Fruit fly (Drosophila melanogaster) whole organism, prepupa: ENCODE data around the gene Slc25A46b.
A peak's percentile ranks its signal among the peaks of the same experiment; 100 is the strongest.

Experiments used
- CG10669 ChIP-seq: fragments of 200-800 bp; sonication (Bioruptor generic); optimal IDR thresholded peaks from 3 replicates; lab custom pipeline; 2018; ENCODE audit warnings: missing biosample characterization, mild to moderate bottlenecking, missing genetic modification characterization, moderate library complexity
- CG11294 ChIP-seq: fragments of 200-800 bp; sonication (Bioruptor generic); IDR thresholded peaks from 2 replicates; pipeline ENCODE4 v1.3.6; 2022; ENCODE audit warnings: missing biosample characterization, missing genetic modification characterization
- CG11902 ChIP-seq: fragments of 200-800 bp; sonication (Bioruptor generic); optimal IDR thresholded peaks from 3 replicates; lab custom pipeline; 2016; ENCODE audit warnings: missing biosample characterization, missing genetic modification characterization
- CG1621 ChIP-seq: fragments of 200-800 bp; sonication (Bioruptor generic); optimal IDR thresholded peaks from 3 replicates; lab custom pipeline; 2018; ENCODE audit warnings: missing biosample characterization, mild to moderate bottlenecking, missing genetic modification characterization
- CG16779 ChIP-seq: fragments of 200-800 bp; sonication (Bioruptor generic); optimal IDR thresholded peaks from 3 replicates; lab custom pipeline; 2017; ENCODE audit warnings: missing biosample characterization, mild to moderate bottlenecking, missing genetic modification characterization
- CG3032 ChIP-seq: fragments of 200-800 bp; optimal IDR thresholded peaks from 2 replicates; lab custom pipeline; 2019; ENCODE audit warnings: missing biosample characterization, mild to moderate bottlenecking, missing genetic modification characterization, moderate library complexity
- CG31627 ChIP-seq: fragments of 200-800 bp; sonication (Bioruptor generic); optimal IDR thresholded peaks from 3 replicates; lab custom pipeline; 2016; ENCODE audit warnings: missing biosample characterization, missing genetic modification characterization
- CG34406 ChIP-seq: fragments of 200-800 bp; sonication (Bioruptor generic); optimal IDR thresholded peaks from 3 replicates; lab custom pipeline; 2016; ENCODE audit warnings: missing biosample characterization, missing genetic modification characterization
- CG3919 ChIP-seq: fragments of 200-800 bp; sonication (Bioruptor generic); optimal IDR thresholded peaks from 3 replicates; lab custom pipeline; 2016; ENCODE audit warnings: missing biosample characterization, missing genetic modification characterization
- CG4318 ChIP-seq: fragments of 200-800 bp; sonication (Bioruptor generic); optimal IDR thresholded peaks from 3 replicates; lab custom pipeline; 2017; ENCODE audit warnings: missing biosample characterization, mild to moderate bottlenecking, missing genetic modification characterization
- CG6163 ChIP-seq: fragments of 200-800 bp; sonication (Bioruptor generic); IDR thresholded peaks from 3 replicates; pipeline ENCODE4 v1.3.6; 2022; ENCODE audit warnings: missing biosample characterization, missing genetic modification characterization
- CG6276 ChIP-seq: fragments of 200-800 bp; sonication (Bioruptor generic); optimal IDR thresholded peaks from 2 replicates; lab custom pipeline; 2017; ENCODE audit warnings: missing biosample characterization, mild to moderate bottlenecking, missing genetic modification characterization
- CG6792 ChIP-seq: fragments of 200-800 bp; sonication (Bioruptor generic); optimal IDR thresholded peaks from 3 replicates; lab custom pipeline; 2016; ENCODE audit warnings: missing biosample characterization, missing genetic modification characterization
- CG6808 ChIP-seq: fragments of 200-800 bp; sonication (Bioruptor generic); optimal IDR thresholded peaks from 3 replicates; lab custom pipeline; 2017; ENCODE audit warnings: missing biosample characterization, missing genetic modification characterization, mild to moderate bottlenecking, moderate library complexity, missing genetic modification reagents
- CG8119 ChIP-seq: fragments of 200-800 bp; sonication (Bioruptor generic); IDR thresholded peaks from 3 replicates; pipeline ENCODE4 v1.3.6; 2022; ENCODE audit warnings: missing biosample characterization, missing genetic modification characterization
- CG8319 ChIP-seq: fragments of 200-800 bp; sonication (Bioruptor generic); optimal IDR thresholded peaks from 3 replicates; lab custom pipeline; 2016; ENCODE audit warnings: missing biosample characterization, missing genetic modification characterization
- CG8632 ChIP-seq: fragments of 200-800 bp; sonication (Bioruptor generic); optimal IDR thresholded peaks from 3 replicates; lab custom pipeline; 2016; ENCODE audit warnings: missing biosample characterization, missing genetic modification characterization
- CG9139 ChIP-seq: fragments of 200-800 bp; sonication (Bioruptor generic); optimal IDR thresholded peaks from 3 replicates; lab custom pipeline; 2017; ENCODE audit warnings: missing biosample characterization, mild to moderate bottlenecking, missing genetic modification characterization
- Eip75B ChIP-seq: fragments of 200-800 bp; sonication (Bioruptor generic); optimal IDR thresholded peaks from 3 replicates; lab custom pipeline; 2016; ENCODE audit warnings: missing biosample characterization, missing genetic modification characterization
- Eip78C ChIP-seq: fragments of 200-800 bp; sonication (Bioruptor generic); peaks from one replicate; lab custom pipeline; 2016; ENCODE audit warnings: missing biosample characterization, missing genetic modification characterization
- Eip93F ChIP-seq: fragments of 200-800 bp; sonication (Bioruptor generic); optimal IDR thresholded peaks from 2 replicates; lab custom pipeline; 2016; ENCODE audit warnings: missing biosample characterization, mild to moderate bottlenecking, missing genetic modification characterization
- Ets96B ChIP-seq: fragments of 200-800 bp; optimal IDR thresholded peaks from 2 replicates; lab custom pipeline; 2019; ENCODE audit warnings: missing biosample characterization, mild to moderate bottlenecking, missing genetic modification characterization, moderate library complexity
- Gug ChIP-seq: fragments of 200-800 bp; sonication (Bioruptor generic); IDR thresholded peaks from 2 replicates; pipeline ENCODE4 v1.3.6; 2022; ENCODE audit warnings: missing biosample characterization, missing genetic modification characterization
- Hr38 ChIP-seq: sonication (Bioruptor generic); optimal IDR thresholded peaks from 2 replicates; lab custom pipeline; 2016; ENCODE audit warnings: missing biosample characterization, missing genetic modification characterization
- Hr39 ChIP-seq: fragments of 200-800 bp; sonication (Bioruptor generic); optimal IDR thresholded peaks from 2 replicates; lab custom pipeline; 2016; ENCODE audit warnings: missing biosample characterization, missing genetic modification characterization
- Hr4 ChIP-seq: fragments of 200-800 bp; sonication (Bioruptor generic); optimal IDR thresholded peaks from 3 replicates; lab custom pipeline; 2016; ENCODE audit warnings: missing biosample characterization, missing genetic modification characterization
- Lpt ChIP-seq: fragments of 200-800 bp; sonication (Bioruptor generic); optimal IDR thresholded peaks from 3 replicates; lab custom pipeline; 2016; ENCODE audit warnings: missing biosample characterization, missing genetic modification characterization
- Met ChIP-seq: fragments of 200-800 bp; sonication (Bioruptor generic); optimal IDR thresholded peaks from 3 replicates; lab custom pipeline; 2016; ENCODE audit warnings: missing biosample characterization, missing genetic modification characterization
- OdsH ChIP-seq: fragments of 200-800 bp; sonication (Bioruptor generic); optimal IDR thresholded peaks from 3 replicates; lab custom pipeline; 2016; ENCODE audit warnings: missing biosample characterization, missing genetic modification characterization
- Sox102F ChIP-seq: fragments of 200-800 bp; sonication (Bioruptor generic); optimal IDR thresholded peaks from 2 replicates; lab custom pipeline; 2016; ENCODE audit warnings: missing biosample characterization, mild to moderate bottlenecking, missing genetic modification characterization
- Sox14 ChIP-seq: fragments of 200-800 bp; sonication (Bioruptor generic); optimal IDR thresholded peaks from 3 replicates; lab custom pipeline; 2016; ENCODE audit warnings: missing biosample characterization, missing genetic modification characterization
- Sox15 ChIP-seq: fragments of 200-800 bp; sonication (Bioruptor generic); optimal IDR thresholded peaks from 3 replicates; lab custom pipeline; 2016; ENCODE audit warnings: missing biosample characterization, missing genetic modification characterization
- acj6 ChIP-seq: fragments of 200-800 bp; sonication (Bioruptor generic); optimal IDR thresholded peaks from 3 replicates; lab custom pipeline; 2016; ENCODE audit warnings: missing biosample characterization, missing genetic modification characterization
- cyc ChIP-seq: fragments of 200-800 bp; sonication (Bioruptor generic); optimal IDR thresholded peaks from 3 replicates; lab custom pipeline; 2016; ENCODE audit warnings: missing biosample characterization, missing genetic modification characterization
- dsx ChIP-seq: fragments of 200-800 bp; optimal IDR thresholded peaks from 3 replicates; lab custom pipeline; 2019; ENCODE audit warnings: missing biosample characterization, mild to moderate bottlenecking, missing genetic modification characterization, moderate library complexity; ENCODE audit not compliant: poor library complexity, severe bottlenecking
- esn ChIP-seq: fragments of 200-800 bp; sonication (Bioruptor generic); optimal IDR thresholded peaks from 2 replicates; lab custom pipeline; 2016; ENCODE audit warnings: missing biosample characterization, mild to moderate bottlenecking, missing genetic modification characterization, moderate library complexity
- fd59A ChIP-seq: fragments of 200-800 bp; sonication (Bioruptor generic); optimal IDR thresholded peaks from 2 replicates; lab custom pipeline; 2017; ENCODE audit warnings: missing biosample characterization, mild to moderate bottlenecking, missing genetic modification characterization, missing genetic modification reagents
- fkh ChIP-seq: fragments of 200-800 bp; sonication (Bioruptor generic); optimal IDR thresholded peaks from 3 replicates; lab custom pipeline; 2017; ENCODE audit warnings: missing biosample characterization, mild to moderate bottlenecking, missing genetic modification characterization, moderate library complexity
- lz ChIP-seq: fragments of 200-800 bp; sonication (Bioruptor generic); optimal IDR thresholded peaks from 3 replicates; lab custom pipeline; 2016; ENCODE audit warnings: missing biosample characterization, missing genetic modification characterization
- net ChIP-seq: fragments of 200-800 bp; sonication (Bioruptor generic); optimal IDR thresholded peaks from 3 replicates; lab custom pipeline; 2016; ENCODE audit warnings: missing biosample characterization, missing genetic modification characterization
- pdm3 ChIP-seq: fragments of 200-800 bp; sonication (Bioruptor generic); optimal IDR thresholded peaks from 3 replicates; lab custom pipeline; 2016; ENCODE audit warnings: missing biosample characterization, missing genetic modification characterization
- salr ChIP-seq, 2 experiments: fragments of 200-800 bp; sonication (Bioruptor generic); optimal IDR thresholded peaks; 3 replicates each; lab custom pipeline; 2016 to 2018; ENCODE audit warnings: missing biosample characterization in 2 of 2, missing genetic modification characterization in 2 of 2, mild to moderate bottlenecking in 1 of 2
- ss ChIP-seq, 2 experiments: fragments of 200-800 bp; sonication (Bioruptor generic); optimal IDR thresholded peaks; 2 replicates in 1 of 2; 3 replicates in 1 of 2; lab custom pipeline; 2017 to 2018; ENCODE audit warnings: mild to moderate bottlenecking in 2 of 2, missing biosample characterization in 2 of 2, missing genetic modification characterization in 2 of 2, moderate library complexity in 1 of 2
- svp ChIP-seq: fragments of 200-800 bp; sonication (Bioruptor generic); peaks from one replicate; lab custom pipeline; 2016; ENCODE audit warnings: missing biosample characterization, missing genetic modification characterization
- topi ChIP-seq: fragments of 200-800 bp; sonication (Bioruptor generic); optimal IDR thresholded peaks from 3 replicates; lab custom pipeline; 2016; ENCODE audit warnings: missing biosample characterization, missing genetic modification characterization
- vri ChIP-seq: fragments of 200-800 bp; sonication (Bioruptor generic); optimal IDR thresholded peaks from 3 replicates; lab custom pipeline; 2016; ENCODE audit warnings: missing biosample characterization, mild to moderate bottlenecking, missing genetic modification characterization

The Slc25A46b gene

DNA sequence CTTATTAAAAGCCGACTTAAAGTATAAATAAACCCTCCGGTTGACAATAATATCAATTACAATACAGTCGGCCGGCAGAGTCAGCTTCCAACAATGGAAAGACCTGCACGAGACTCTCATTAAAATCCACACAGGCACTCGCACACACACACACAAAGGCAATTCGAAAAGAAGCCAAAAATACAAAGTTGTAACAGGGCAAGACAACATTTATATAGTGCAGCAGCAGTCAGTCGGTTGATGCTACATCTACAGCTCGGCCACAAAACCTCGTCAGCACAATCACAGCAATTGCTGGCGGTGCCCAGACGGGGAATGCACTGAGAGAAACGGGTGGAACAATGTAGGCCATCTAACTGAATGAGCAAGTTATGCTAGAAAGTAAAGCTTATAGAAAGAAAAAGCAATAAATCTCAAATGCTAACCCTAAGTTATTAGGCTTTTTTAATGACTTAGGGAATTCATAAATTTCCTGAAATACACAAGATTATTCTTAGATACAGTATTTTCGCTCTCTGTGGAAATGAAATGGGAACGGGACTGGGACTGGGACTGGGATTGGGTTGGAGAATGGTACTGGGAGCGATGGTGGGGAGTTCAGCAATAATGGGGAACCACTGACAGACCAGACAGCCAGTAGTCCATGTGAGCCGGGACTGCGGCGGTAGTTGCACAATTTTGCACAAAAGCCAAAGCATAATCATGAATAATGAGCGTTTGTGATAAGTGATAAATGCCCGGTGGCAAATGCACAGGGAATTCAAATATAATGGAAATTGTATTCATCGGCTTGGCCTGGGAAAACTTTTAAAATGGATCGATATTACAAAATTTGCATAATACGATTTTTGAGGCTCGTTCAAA lies 25.2 kb downstream of the Slc25A46b start (continued):
- TF ChIP-seq salr (GFP tag; optimal IDR thresholded peaks at IDR 0.05; lab: Kevin White, UChicago) (peak; percentile 94 to 95), topi (peak; percentile 96), CG8119 (GFP tag; lab: Robert Waterston, UW) (peak; percentile 97), CG3032 (tag; lab: Kevin White, UChicago) (peak; percentile 97), Sox102F (GFP tag; lab: Kevin White, UChicago) (peak; percentile 95), CG4318 (peak; percentile 90), Hr38 (GFP tag; lab: Kevin White, UChicago) (peak; percentile 83), svp (GFP tag; lab: Kevin White, UChicago) (peak; percentile 98), Eip93F (GFP tag; lab: Kevin White, UChicago) (peak; percentile 81), fkh (GFP tag; lab: Kevin White, UChicago) (no peak), CG6792 (peak; percentile 98), CG8632 (GFP tag; lab: Kevin White, UChicago) (peak; percentile 93), CG3919 (GFP tag; lab: Kevin White, UChicago) (peak; percentile 98), CG6163 (peak; percentile 97), Eip78C (GFP tag; lab: Kevin White, UChicago) (peak; percentile 100), pdm3 (GFP tag; lab: Kevin White, UChicago) (peak; percentile 97), fd59A (GFP tag; lab: Kevin White, UChicago) (peak; percentile 96), CG10669 (GFP tag; lab: Kevin White, UChicago) (peak; percentile 98), Sox14 (GFP tag; lab: Kevin White, UChicago) (peak; percentile 98), cyc (GFP tag; lab: Kevin White, UChicago) (peak; percentile 97), Sox15 (GFP tag; lab: Kevin White, UChicago) (peak; percentile 93), vri (GFP tag; lab: Kevin White, UChicago) (peak; percentile 90), CG31627 (peak; percentile 95), Ets96B (tag; lab: Kevin White, UChicago) (peak; percentile 98), CG11294 (GFP tag; lab: Robert Waterston, UW) (peak; percentile 93), CG9139 (GFP tag; lab: Kevin White, UChicago) (peak; percentile 93), CG34406 (GFP tag; lab: Kevin White, UChicago) (peak; percentile 94), acj6 (peak; percentile 96), Gug (GFP tag; lab: Robert Waterston, UW) (peak; percentile 97), CG8319 (GFP tag; lab: Kevin White, UChicago) (peak; percentile 94), Eip75B (peak; percentile 98)

dm6 chr2L:18122231-18122551 lies 25.8 kb downstream of the Slc25A46b start:
- peak; percentile 74 for TF ChIP-seq CG6276 (GFP tag; lab: Kevin White, UChicago)
- peak; percentile 11 for TF ChIP-seq CG31627
- peak; percentile 4 for TF ChIP-seq CG6808
- peak; percentile 37 for TF ChIP-seq dsx (GFP tag; lab: Kevin White, UChicago)
- peak; percentile 3 for TF ChIP-seq Met (GFP tag; lab: Kevin White, UChicago)
- TF ChIP-seq CG3032 (tag; lab: Kevin White, UChicago): peak; percentile 73
- TF ChIP-seq CG1621 (tag; lab: Kevin White, UChicago): peak; percentile 62
- peak; percentile 57 for TF ChIP-seq CG10669 (GFP tag; lab: Kevin White, UChicago)
- peak; percentile 54; the same call in 1 of the 2 replicates for TF ChIP-seq CG11294 (GFP tag; lab: Robert Waterston, UW)
- no peak for TF ChIP-seq Hr39 (GFP tag; lab: Kevin White, UChicago)
- TF ChIP-seq Ets96B (tag; lab: Kevin White, UChicago): peak; percentile 79
- peak; percentile 32 for TF ChIP-seq Hr4 (GFP tag; lab: Kevin White, UChicago)
- no peak for TF ChIP-seq esn (GFP tag; lab: Kevin White, UChicago)
- TF ChIP-seq CG4318: peak; percentile 24
- peak; percentile 50 for TF ChIP-seq net (GFP tag; lab: Kevin White, UChicago)
- TF ChIP-seq fkh (GFP tag; lab: Kevin White, UChicago): no peak
- no peak for TF ChIP-seq Eip93F (GFP tag; lab: Kevin White, UChicago)
- TF ChIP-seq OdsH (GFP tag; lab: Kevin White, UChicago): peak; percentile 75
- peak; percentile 47 for TF ChIP-seq CG9139 (GFP tag; lab: Kevin White, UChicago)
- peak; percentile 21 for TF ChIP-seq lz (GFP tag; lab: Kevin White, UChicago)
- TF ChIP-seq CG11902 (GFP tag; lab: Kevin White, UChicago): no peak
- TF ChIP-seq CG16779 (tag; lab: Kevin White, UChicago): peak; percentile 55
- no peak for TF ChIP-seq CG8319 (GFP tag; lab: Kevin White, UChicago)
- TF ChIP-seq Eip78C (GFP tag; lab: Kevin White, UChicago): peak; percentile 92
- peak in 1 of 2 experiments; percentile 10 for TF ChIP-seq ss (GFP tag; optimal IDR thresholded peaks at IDR 0.05; lab: Kevin White, UChicago)
- no peak for TF ChIP-seq pdm3 (GFP tag; lab: Kevin White, UChicago)
- TF ChIP-seq Lpt (GFP tag; lab: Kevin White, UChicago): peak; percentile 52
- peak; percentile 58 for TF ChIP-seq fd59A (GFP tag; lab: Kevin White, UChicago)
- TF ChIP-seq Hr38 (GFP tag; lab: Kevin White, UChicago): no peak
- peak; percentile 34 for TF ChIP-seq CG8632 (GFP tag; lab: Kevin White, UChicago)
- TF ChIP-seq vri (GFP tag; lab: Kevin White, UChicago): no peak
